Fruit fly (Drosophila melanogaster): ENCODE measurements around the gene Ssadh.
A peak's percentile ranks its signal among the peaks of the same experiment; 100 is the strongest.

Ssadh gene

dm6 chr3R:25596274-25597034 is 30.3 kb downstream of the Ssadh start:
- TF ChIP-seq psq (GFP tag; optimal IDR thresholded peaks at IDR 0.05) (peak; percentile 56), br (GFP tag; optimal IDR thresholded peaks at IDR 0.05) (no peak), OdsH (GFP tag; optimal IDR thresholded peaks at IDR 0.05) (no peak)

dm6 chr3R:25594128-25594527 is 32.6 kb downstream of the Ssadh start:
- no peak for TF ChIP-seq Sp1 (GFP tag; optimal IDR thresholded peaks at IDR 0.05)
- TF ChIP-seq ey (GFP tag; optimal IDR thresholded peaks at IDR 0.05) = no peak
- no peak for TF ChIP-seq pan (optimal IDR thresholded peaks at IDR 0.05)
- TF ChIP-seq psq (GFP tag; optimal IDR thresholded peaks at IDR 0.05) = peak; percentile 75
- no peak for TF ChIP-seq h (GFP tag; optimal IDR thresholded peaks at IDR 0.05)

- TF ChIP-seq woc (GFP tag; optimal IDR thresholded peaks at IDR 0.05) = no peak
These were observed 35.2 kb downstream of the Ssadh start for dm6 chr3R:25591500-25591899.

dm6 chr3R:25590850-25591410 is 35.8 kb downstream of the Ssadh start:
- TF ChIP-seq Abd-B (GFP tag; optimal IDR thresholded peaks at IDR 0.05) (no peak), fru (GFP tag; optimal IDR thresholded peaks at IDR 0.05) (no peak), pan (optimal IDR thresholded peaks at IDR 0.05) (no peak), jim (GFP tag; optimal IDR thresholded peaks at IDR 0.05) (no peak), dmrt93B (GFP tag; optimal IDR thresholded peaks at IDR 0.05) (no peak), woc (GFP tag; optimal IDR thresholded peaks at IDR 0.05) (no peak), Rel (GFP tag; optimal IDR thresholded peaks at IDR 0.05) (no peak), Rel (tag; optimal IDR thresholded peaks at IDR 0.05) (no peak), Hnf4 (GFP tag; optimal IDR thresholded peaks at IDR 0.05) (no peak), dsf (GFP tag; optimal IDR thresholded peaks at IDR 0.05; ENCODE audit: borderline replicate concordance) (no peak), foxo (GFP tag; optimal IDR thresholded peaks at IDR 0.05) (no peak), usp (GFP tag; optimal IDR thresholded peaks at IDR 0.05) (no peak), N (GFP tag; optimal IDR thresholded peaks at IDR 0.05) (no peak), dl (GFP tag; optimal IDR thresholded peaks at IDR 0.05; ENCODE audit: insufficient read depth in 1 of 2, partially characterized antibody in 2 of 2) (no peak), rgr (GFP tag; optimal IDR thresholded peaks at IDR 0.05) (no peak), Sp1 (GFP tag; optimal IDR thresholded peaks at IDR 0.05) (no peak), sage (GFP tag; optimal IDR thresholded peaks at IDR 0.05) (no peak), Hr78 (GFP tag; optimal IDR thresholded peaks at IDR 0.05) (no peak), tai (GFP tag; optimal IDR thresholded peaks at IDR 0.05) (no peak), psq (GFP tag; optimal IDR thresholded peaks at IDR 0.05) (no peak)

- TF ChIP-seq Dif (GFP tag; optimal IDR thresholded peaks at IDR 0.05; ENCODE audit: partially characterized antibody) = no peak
- no peak for TF ChIP-seq N (GFP tag; optimal IDR thresholded peaks at IDR 0.05)
- no peak for TF ChIP-seq CG32264 (GFP tag; optimal IDR thresholded peaks at IDR 0.05)
- TF ChIP-seq fru (GFP tag; optimal IDR thresholded peaks at IDR 0.05) = no peak
- TF ChIP-seq dmrt93B (GFP tag; optimal IDR thresholded peaks at IDR 0.05) = no peak
- no peak for TF ChIP-seq woc (GFP tag; optimal IDR thresholded peaks at IDR 0.05)
These were observed 37.6 kb downstream of the Ssadh start for dm6 chr3R:25589168-25589567.

- TF ChIP-seq dl (GFP tag; optimal IDR thresholded peaks at IDR 0.05; ENCODE audit: insufficient read depth in 1 of 2, partially characterized antibody in 2 of 2) = no peak
- no peak for TF ChIP-seq brk (GFP tag; optimal IDR thresholded peaks at IDR 0.05)
- TF ChIP-seq HLH106 (tag; optimal IDR thresholded peaks at IDR 0.05) = no peak
- TF ChIP-seq psq (GFP tag; optimal IDR thresholded peaks at IDR 0.05) = no peak
- TF ChIP-seq ey (GFP tag; optimal IDR thresholded peaks at IDR 0.05) = no peak
- no peak for TF ChIP-seq dmrt93B (GFP tag; optimal IDR thresholded peaks at IDR 0.05)
- no peak for TF ChIP-seq Hr78 (GFP tag; optimal IDR thresholded peaks at IDR 0.05)
- no peak for TF ChIP-seq Sp1 (GFP tag; optimal IDR thresholded peaks at IDR 0.05)
- no peak for TF ChIP-seq foxo (GFP tag; optimal IDR thresholded peaks at IDR 0.05)
- TF ChIP-seq Hr83 (GFP tag; optimal IDR thresholded peaks at IDR 0.05; ENCODE audit: poor library complexity, severe bottlenecking) = no peak
- no peak for TF ChIP-seq jim (GFP tag; optimal IDR thresholded peaks at IDR 0.05)
- no peak for TF ChIP-seq dsf (GFP tag; optimal IDR thresholded peaks at IDR 0.05; ENCODE audit: borderline replicate concordance)
These were observed 38.2 kb downstream of the Ssadh start for dm6 chr3R:25588493-25588892.

Measured in whole organism, wandering third instar larva.